Fruit fly (Drosophila melanogaster) whole organism, prepupa: ENCODE results near the gene Acp65Aa.
A peak's percentile ranks its signal among the peaks of the same experiment; 100 is the strongest.

Experiments
- Blimp-1 ChIP-seq: fragments of 200-800 bp; sonication (Bioruptor generic); optimal IDR thresholded peaks from 3 replicates; lab custom pipeline; 2017; ENCODE audit warnings: missing biosample characterization, missing genetic modification characterization, mild to moderate bottlenecking, moderate library complexity, missing genetic modification reagents
- CG10631 ChIP-seq: fragments of 200-800 bp; sonication (Bioruptor generic); optimal IDR thresholded peaks from 2 replicates; lab custom pipeline; 2016; ENCODE audit warnings: missing biosample characterization, missing genetic modification characterization
- CG11294 ChIP-seq: fragments of 200-800 bp; sonication (Bioruptor generic); IDR thresholded peaks from 2 replicates; pipeline ENCODE4 v1.3.6; 2022; ENCODE audit warnings: missing biosample characterization, missing genetic modification characterization
- CG11902 ChIP-seq: fragments of 200-800 bp; sonication (Bioruptor generic); optimal IDR thresholded peaks from 3 replicates; lab custom pipeline; 2016; ENCODE audit warnings: missing biosample characterization, missing genetic modification characterization
- CG15336 ChIP-seq: fragments of 200-800 bp; sonication (Bioruptor generic); IDR thresholded peaks from 2 replicates; pipeline ENCODE4 v1.3.6; 2022; ENCODE audit warnings: missing biosample characterization, missing genetic modification characterization
- CG1621 ChIP-seq: fragments of 200-800 bp; sonication (Bioruptor generic); optimal IDR thresholded peaks from 3 replicates; lab custom pipeline; 2018; ENCODE audit warnings: missing biosample characterization, mild to moderate bottlenecking, missing genetic modification characterization
- CG16779 ChIP-seq: fragments of 200-800 bp; sonication (Bioruptor generic); optimal IDR thresholded peaks from 3 replicates; lab custom pipeline; 2017; ENCODE audit warnings: missing biosample characterization, mild to moderate bottlenecking, missing genetic modification characterization
- CG3032 ChIP-seq: fragments of 200-800 bp; optimal IDR thresholded peaks from 2 replicates; lab custom pipeline; 2019; ENCODE audit warnings: missing biosample characterization, mild to moderate bottlenecking, missing genetic modification characterization, moderate library complexity
- CG31627 ChIP-seq: fragments of 200-800 bp; sonication (Bioruptor generic); optimal IDR thresholded peaks from 3 replicates; lab custom pipeline; 2016; ENCODE audit warnings: missing biosample characterization, missing genetic modification characterization
- CG32006 ChIP-seq: fragments of 200-800 bp; sonication (Bioruptor generic); optimal IDR thresholded peaks from 3 replicates; lab custom pipeline; 2017; ENCODE audit warnings: missing biosample characterization, mild to moderate bottlenecking, missing genetic modification characterization
- CG34406 ChIP-seq: fragments of 200-800 bp; sonication (Bioruptor generic); optimal IDR thresholded peaks from 3 replicates; lab custom pipeline; 2016; ENCODE audit warnings: missing biosample characterization, missing genetic modification characterization
- CG4318 ChIP-seq: fragments of 200-800 bp; sonication (Bioruptor generic); optimal IDR thresholded peaks from 3 replicates; lab custom pipeline; 2017; ENCODE audit warnings: missing biosample characterization, mild to moderate bottlenecking, missing genetic modification characterization
- CG6276 ChIP-seq: fragments of 200-800 bp; sonication (Bioruptor generic); optimal IDR thresholded peaks from 2 replicates; lab custom pipeline; 2017; ENCODE audit warnings: missing biosample characterization, mild to moderate bottlenecking, missing genetic modification characterization
- CG6792 ChIP-seq: fragments of 200-800 bp; sonication (Bioruptor generic); optimal IDR thresholded peaks from 3 replicates; lab custom pipeline; 2016; ENCODE audit warnings: missing biosample characterization, missing genetic modification characterization
- CG6808 ChIP-seq: fragments of 200-800 bp; sonication (Bioruptor generic); optimal IDR thresholded peaks from 3 replicates; lab custom pipeline; 2017; ENCODE audit warnings: missing biosample characterization, missing genetic modification characterization, mild to moderate bottlenecking, moderate library complexity, missing genetic modification reagents
- CG7368 ChIP-seq: fragments of 200-800 bp; sonication (Bioruptor generic); optimal IDR thresholded peaks from 3 replicates; lab custom pipeline; 2016; ENCODE audit warnings: missing biosample characterization, missing genetic modification characterization
- CG8319 ChIP-seq: fragments of 200-800 bp; sonication (Bioruptor generic); optimal IDR thresholded peaks from 3 replicates; lab custom pipeline; 2016; ENCODE audit warnings: missing biosample characterization, missing genetic modification characterization
- CG9139 ChIP-seq: fragments of 200-800 bp; sonication (Bioruptor generic); optimal IDR thresholded peaks from 3 replicates; lab custom pipeline; 2017; ENCODE audit warnings: missing biosample characterization, mild to moderate bottlenecking, missing genetic modification characterization
- Eip78C ChIP-seq: fragments of 200-800 bp; sonication (Bioruptor generic); peaks from one replicate; lab custom pipeline; 2016; ENCODE audit warnings: missing biosample characterization, missing genetic modification characterization
- Eip93F ChIP-seq: fragments of 200-800 bp; sonication (Bioruptor generic); optimal IDR thresholded peaks from 2 replicates; lab custom pipeline; 2016; ENCODE audit warnings: missing biosample characterization, mild to moderate bottlenecking, missing genetic modification characterization
- Ets21C ChIP-seq: fragments of 200-800 bp; sonication (Bioruptor generic); optimal IDR thresholded peaks from 3 replicates; lab custom pipeline; 2016; ENCODE audit warnings: missing biosample characterization, missing genetic modification characterization
- Ets96B ChIP-seq: fragments of 200-800 bp; optimal IDR thresholded peaks from 2 replicates; lab custom pipeline; 2019; ENCODE audit warnings: missing biosample characterization, mild to moderate bottlenecking, missing genetic modification characterization, moderate library complexity
- Hr38 ChIP-seq: sonication (Bioruptor generic); optimal IDR thresholded peaks from 2 replicates; lab custom pipeline; 2016; ENCODE audit warnings: missing biosample characterization, missing genetic modification characterization
- Hr4 ChIP-seq: fragments of 200-800 bp; sonication (Bioruptor generic); optimal IDR thresholded peaks from 3 replicates; lab custom pipeline; 2016; ENCODE audit warnings: missing biosample characterization, missing genetic modification characterization
- Smox ChIP-seq: fragments of 200-800 bp; sonication (Bioruptor generic); optimal IDR thresholded peaks from 3 replicates; lab custom pipeline; 2016; ENCODE audit warnings: missing biosample characterization, missing genetic modification characterization
- Sox14 ChIP-seq: fragments of 200-800 bp; sonication (Bioruptor generic); optimal IDR thresholded peaks from 3 replicates; lab custom pipeline; 2016; ENCODE audit warnings: missing biosample characterization, missing genetic modification characterization
- dac ChIP-seq: fragments of 200-800 bp; sonication (Bioruptor generic); optimal IDR thresholded peaks from 2 replicates; lab custom pipeline; 2017; ENCODE audit warnings: missing biosample characterization, mild to moderate bottlenecking, missing genetic modification characterization
- dsx ChIP-seq: fragments of 200-800 bp; optimal IDR thresholded peaks from 3 replicates; lab custom pipeline; 2019; ENCODE audit warnings: missing biosample characterization, mild to moderate bottlenecking, missing genetic modification characterization, moderate library complexity; ENCODE audit not compliant: poor library complexity, severe bottlenecking
- eg ChIP-seq: fragments of 200-800 bp; sonication (Bioruptor generic); IDR thresholded peaks from 3 replicates; pipeline ENCODE4 v1.3.6; 2022; ENCODE audit warnings: missing biosample characterization, missing genetic modification characterization
- fd59A ChIP-seq: fragments of 200-800 bp; sonication (Bioruptor generic); optimal IDR thresholded peaks from 2 replicates; lab custom pipeline; 2017; ENCODE audit warnings: missing biosample characterization, mild to moderate bottlenecking, missing genetic modification characterization, missing genetic modification reagents
- fd85E ChIP-seq: fragments of 200-800 bp; sonication (Bioruptor generic); optimal IDR thresholded peaks from 3 replicates; lab custom pipeline; 2016; ENCODE audit warnings: missing biosample characterization, missing genetic modification characterization
- fkh ChIP-seq: fragments of 200-800 bp; sonication (Bioruptor generic); optimal IDR thresholded peaks from 3 replicates; lab custom pipeline; 2017; ENCODE audit warnings: missing biosample characterization, mild to moderate bottlenecking, missing genetic modification characterization, moderate library complexity
- salr ChIP-seq, 2 experiments: fragments of 200-800 bp; sonication (Bioruptor generic); optimal IDR thresholded peaks; 3 replicates each; lab custom pipeline; 2016 to 2018; ENCODE audit warnings: missing biosample characterization in 2 of 2, missing genetic modification characterization in 2 of 2, mild to moderate bottlenecking in 1 of 2
- ss ChIP-seq, 2 experiments: fragments of 200-800 bp; sonication (Bioruptor generic); optimal IDR thresholded peaks; 2 replicates in 1 of 2; 3 replicates in 1 of 2; lab custom pipeline; 2017 to 2018; ENCODE audit warnings: mild to moderate bottlenecking in 2 of 2, missing biosample characterization in 2 of 2, missing genetic modification characterization in 2 of 2, moderate library complexity in 1 of 2
- svp ChIP-seq: fragments of 200-800 bp; sonication (Bioruptor generic); peaks from one replicate; lab custom pipeline; 2016; ENCODE audit warnings: missing biosample characterization, missing genetic modification characterization
- vri ChIP-seq: fragments of 200-800 bp; sonication (Bioruptor generic); optimal IDR thresholded peaks from 3 replicates; lab custom pipeline; 2016; ENCODE audit warnings: missing biosample characterization, mild to moderate bottlenecking, missing genetic modification characterization

Acp65Aa gene

DNA sequence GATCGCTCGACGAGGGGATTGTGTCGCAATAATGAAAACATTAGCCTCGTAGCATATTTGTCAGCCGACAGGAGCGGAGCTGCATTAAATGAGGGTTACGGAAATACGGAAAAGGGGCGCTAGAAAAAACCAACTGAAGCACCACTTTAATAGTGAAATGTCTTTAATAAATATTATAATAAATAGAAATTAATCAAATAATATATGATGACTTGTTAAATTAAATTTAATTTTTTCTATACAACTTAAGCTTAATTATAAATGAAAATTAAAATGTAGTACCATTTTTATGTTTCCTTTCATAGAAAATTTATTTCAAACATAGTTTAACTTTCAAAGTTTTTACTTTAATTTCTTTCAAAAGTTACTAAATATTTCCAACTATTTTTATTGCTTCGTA lies 9.5 kb upstream of the Acp65Aa start:
- TF ChIP-seq CG4318 (GFP tag; lab: Kevin White, UChicago) (no peak), CG6808 (GFP tag; lab: Kevin White, UChicago) (no peak), dsx (GFP tag; lab: Kevin White, UChicago) (no peak), CG8319 (GFP tag; lab: Kevin White, UChicago) (no peak), CG11294 (GFP tag; lab: Robert Waterston, UW) (no peak), fd85E (GFP tag; lab: Kevin White, UChicago) (no peak), Ets21C (GFP tag; lab: Kevin White, UChicago) (no peak), CG7368 (GFP tag; lab: Kevin White, UChicago) (no peak)
- TF ChIP-seq, all 60 proteins: peak for 0

DNA sequence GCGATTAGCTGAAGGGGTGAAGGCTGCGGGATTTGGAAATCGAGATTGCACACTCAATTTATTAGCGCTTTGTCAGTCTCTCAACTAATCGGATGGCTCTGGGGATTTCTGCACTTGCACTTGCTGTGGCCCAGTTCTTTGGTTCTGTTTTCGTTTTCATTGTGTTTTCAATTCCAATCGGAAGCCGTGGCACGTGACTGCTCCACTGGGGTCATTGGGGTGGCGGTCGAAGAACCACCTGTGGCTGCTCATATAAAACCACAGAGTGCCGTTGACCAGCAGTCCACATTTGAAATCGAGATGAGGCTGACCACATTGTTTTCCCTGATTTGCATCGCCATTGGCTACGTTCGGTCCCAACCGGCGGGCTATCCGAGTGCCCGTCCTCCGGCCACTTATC lies 8.0 kb upstream of the Acp65Aa start, which contains the start of gene Cpr65Az:
Cpr65Az (plus strand) TSS at position 301 of the 400 bp plus-strand sequence.
- TF ChIP-seq CG11902 (GFP tag; lab: Kevin White, UChicago) (no peak), CG15336 (no peak), Hr4 (no peak), CG32006 (GFP tag; lab: Kevin White, UChicago) (no peak), Ets96B (tag; lab: Kevin White, UChicago) (no peak), CG7368 (GFP tag; lab: Kevin White, UChicago) (no peak), ss (GFP tag; optimal IDR thresholded peaks at IDR 0.05; lab: Kevin White, UChicago) (no peak), eg (GFP tag; lab: Robert Waterston, UW) (no peak), CG8319 (GFP tag; lab: Kevin White, UChicago) (no peak)

DNA sequence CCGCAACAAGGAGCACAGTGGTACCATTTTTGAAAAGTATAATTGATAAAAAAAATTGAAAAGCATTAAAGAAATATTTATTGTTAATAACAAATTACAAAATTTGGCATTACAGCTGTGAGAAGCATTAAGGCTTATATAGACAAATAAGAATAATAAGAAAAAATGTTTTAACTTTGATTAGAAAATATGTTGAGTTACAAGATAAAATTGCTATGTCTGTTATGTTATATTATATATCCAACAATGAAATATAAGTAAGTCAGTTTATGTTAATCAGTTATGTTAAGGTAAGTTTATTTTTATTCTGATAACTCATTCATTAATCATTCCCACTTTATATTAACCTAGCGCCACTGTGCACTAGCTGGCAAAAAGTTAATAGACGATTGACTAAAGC lies 7.3 kb upstream of the Acp65Aa start:
- TF ChIP-seq dac, result no peak
- TF ChIP-seq svp, result peak; percentile 47

DNA sequence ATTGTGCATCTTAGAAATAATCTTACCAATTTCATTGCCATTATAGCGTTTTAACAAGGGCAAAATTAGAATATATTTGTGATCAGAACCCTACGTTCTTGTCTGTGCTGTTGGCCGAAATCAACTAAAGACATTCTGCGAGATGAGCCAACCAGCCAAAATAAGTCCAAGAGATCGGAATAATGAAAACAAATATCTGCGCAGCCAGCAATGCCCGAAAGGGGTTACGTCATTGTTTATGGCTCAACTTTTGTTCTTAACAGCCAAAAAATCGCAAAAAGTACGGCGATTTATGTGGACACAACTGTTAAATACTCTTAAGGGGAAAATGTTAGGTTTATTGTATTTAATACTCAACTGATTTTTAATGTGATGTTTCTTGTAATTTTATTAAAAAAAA lies 6.0 kb upstream of the Acp65Aa start, which contains the start of gene Cpr65Ay:
Cpr65Ay (minus strand) TSS at position 101 of the 400 bp plus-strand sequence.
- TF ChIP-seq Hr4, result no peak
- no peak for TF ChIP-seq dac
- no peak for TF ChIP-seq CG7368 (GFP tag; lab: Kevin White, UChicago)
- TF ChIP-seq CG11294 (GFP tag; lab: Robert Waterston, UW), result no peak
- no peak for TF ChIP-seq CG8319 (GFP tag; lab: Kevin White, UChicago)
- TF ChIP-seq CG6276 (GFP tag; lab: Kevin White, UChicago), result no peak
- TF ChIP-seq ss (GFP tag; optimal IDR thresholded peaks at IDR 0.05; lab: Kevin White, UChicago), result no peak
- no peak for TF ChIP-seq Blimp-1
- no peak for TF ChIP-seq fd59A (GFP tag; lab: Kevin White, UChicago)
- TF ChIP-seq salr (GFP tag; optimal IDR thresholded peaks at IDR 0.05; lab: Kevin White, UChicago), result no peak
- no peak for TF ChIP-seq vri (GFP tag; lab: Kevin White, UChicago)
- TF ChIP-seq fd85E (GFP tag; lab: Kevin White, UChicago), result no peak
- no peak for TF ChIP-seq CG32006 (GFP tag; lab: Kevin White, UChicago)
- no peak for TF ChIP-seq fkh (GFP tag; lab: Kevin White, UChicago)

DNA sequence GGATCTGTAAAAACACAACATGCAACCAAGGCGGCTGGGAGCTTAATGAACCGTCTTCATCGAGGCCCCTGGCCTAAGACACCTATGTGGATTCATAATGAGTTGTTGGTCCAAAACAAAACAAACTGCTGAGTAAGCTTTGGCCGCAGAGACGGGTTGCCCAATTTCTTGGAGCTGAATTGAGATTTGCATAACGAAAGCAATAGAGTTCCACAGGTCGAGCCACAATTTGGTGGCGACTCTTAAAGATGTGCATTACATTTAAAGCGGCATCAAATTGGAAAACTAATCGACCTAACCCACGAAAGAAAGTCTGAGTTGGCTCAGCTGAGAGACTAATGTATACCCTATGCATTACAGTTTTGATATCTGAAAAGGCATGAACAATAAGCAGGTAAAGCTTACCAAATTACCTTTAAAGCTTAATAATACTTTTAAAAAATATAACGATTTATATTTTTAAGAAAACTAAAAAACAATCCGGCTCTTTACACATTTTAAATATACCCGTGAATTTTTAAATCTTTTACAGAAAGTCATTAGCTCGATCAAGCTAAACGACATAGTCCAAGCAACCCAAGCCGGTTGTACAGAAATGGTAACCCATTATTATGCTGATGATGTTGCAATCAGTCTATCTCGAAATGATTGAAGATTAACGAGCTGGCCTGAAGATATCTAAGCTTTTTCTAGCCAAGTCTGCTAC lies 4.9 kb upstream of the Acp65Aa start, which contains the start of gene CG13297:
CG13297 (minus strand) TSS at position 51 of the 706 bp plus-strand sequence.
- TF ChIP-seq CG32006 (GFP tag; lab: Kevin White, UChicago) (peak; percentile 14), Eip78C (GFP tag; lab: Kevin White, UChicago) (peak; percentile 34), Eip93F (GFP tag; lab: Kevin White, UChicago) (no peak), eg (GFP tag; lab: Robert Waterston, UW) (no peak), CG7368 (GFP tag; lab: Kevin White, UChicago) (no peak), CG6276 (GFP tag; lab: Kevin White, UChicago) (peak; percentile 33)
- TF ChIP-seq, all 60 proteins: peak for 3

DNA sequence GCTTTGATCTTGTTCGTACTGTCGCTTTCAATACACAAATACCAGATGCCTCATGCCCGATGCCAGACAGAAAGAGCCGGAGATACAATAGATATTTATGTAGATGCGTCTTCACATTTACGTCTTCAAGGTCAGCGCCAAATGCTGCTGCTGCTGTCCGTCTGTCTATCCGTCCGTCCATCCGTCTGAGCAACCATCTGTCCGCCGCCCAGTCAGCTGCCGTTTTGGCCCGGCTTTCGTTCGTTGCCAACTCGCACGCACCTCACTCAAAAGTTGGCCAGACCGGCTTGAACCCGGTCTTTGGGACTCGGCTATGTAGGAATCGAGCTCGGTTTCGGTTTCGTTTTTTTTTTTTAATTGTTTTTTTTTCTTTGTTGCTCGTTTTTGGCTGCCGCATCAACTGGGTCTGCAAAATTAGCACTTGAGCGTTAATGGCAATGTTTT lies 2.4 kb upstream of the Acp65Aa start:
- TF ChIP-seq CG10631 (GFP tag; lab: Kevin White, UChicago) (no peak), salr (GFP tag; optimal IDR thresholded peaks at IDR 0.05; lab: Kevin White, UChicago) (no peak), CG11902 (GFP tag; lab: Kevin White, UChicago) (no peak), CG16779 (tag; lab: Kevin White, UChicago) (peak; percentile 63), Ets96B (tag; lab: Kevin White, UChicago) (peak; percentile 37), CG34406 (GFP tag; lab: Kevin White, UChicago) (no peak), Sox14 (GFP tag; lab: Kevin White, UChicago) (no peak), CG1621 (tag; lab: Kevin White, UChicago) (peak; percentile 57), CG9139 (GFP tag; lab: Kevin White, UChicago) (peak; percentile 88), Blimp-1 (peak; percentile 16), CG6792 (GFP tag; lab: Kevin White, UChicago) (peak; percentile 12), fd85E (GFP tag; lab: Kevin White, UChicago) (no peak), Eip78C (GFP tag; lab: Kevin White, UChicago) (peak; percentile 73), CG31627 (no peak), dac (no peak), CG3032 (tag; lab: Kevin White, UChicago) (peak; percentile 42), CG4318 (GFP tag; lab: Kevin White, UChicago) (no peak), vri (GFP tag; lab: Kevin White, UChicago) (no peak), Smox (GFP tag; lab: Kevin White, UChicago) (no peak), Hr38 (GFP tag; lab: Kevin White, UChicago) (no peak)
